Worm (Caenorhabditis elegans) whole organism, L4 larva: ENCODE data around the gene F14D7.12.
"Not testable (repeated sequence)": the region's sequence is repeated elsewhere in the genome, so short reads cannot be mapped to it uniquely, and the experiment has no call there.

Experiments
- Y48G9A.11 ChIP-seq: fragments of 200-800 bp; sonication (Bioruptor generic); IDR thresholded peaks from 2 replicates; pipeline ENCODE4 v1.3.6; 2022; ENCODE audit warnings: missing genetic modification reagents, missing genetic modification characterization, missing compliant biosample characterization
- Y5F2A.4 ChIP-seq: fragments of 200-800 bp; sonication (Bioruptor generic); optimal IDR thresholded peaks from 2 replicates; lab custom pipeline; 2018; ENCODE audit warnings: mild to moderate bottlenecking, missing genetic modification characterization, missing compliant biosample characterization
- ZK337.2 ChIP-seq: fragments of 200-800 bp; sonication (Bioruptor generic); IDR thresholded peaks from 2 replicates; pipeline ENCODE4 v1.3.6; 2022; ENCODE audit warnings: missing genetic modification reagents, missing genetic modification characterization, missing compliant biosample characterization
- aha-1 ChIP-seq: fragments of 150-350 bp; peaks from one replicate; lab custom pipeline; 2014; ENCODE audit warnings: missing biosample characterization, missing genetic modification characterization
- arid-1 ChIP-seq: fragments of 200-800 bp; sonication (Bioruptor generic); conservative IDR thresholded peaks from 2 replicates; pipeline ENCODE4 v1.3.6; 2022; ENCODE audit warnings: missing genetic modification reagents, missing genetic modification characterization, missing compliant biosample characterization
- ceh-44 ChIP-seq: fragments of 200-800 bp; sonication (Bioruptor generic); IDR thresholded peaks from 2 replicates; pipeline ENCODE4 v1.3.6; 2022; ENCODE audit warnings: missing genetic modification reagents, missing genetic modification characterization, missing compliant biosample characterization
- ceh-82 ChIP-seq: sonication (generic microtip); optimal IDR thresholded peaks from 2 replicates; lab custom pipeline; 2017; ENCODE audit warnings: missing biosample characterization, missing genetic modification characterization
- daf-19 ChIP-seq: fragments of 200-800 bp; sonication (Bioruptor generic); conservative IDR thresholded peaks from 2 replicates; pipeline ENCODE4 v1.3.6; 2022; ENCODE audit warnings: missing genetic modification characterization, missing compliant biosample characterization
- daf-8 ChIP-seq: fragments of 200-800 bp; sonication (Bioruptor generic); IDR thresholded peaks from 2 replicates; pipeline ENCODE4 v1.3.6; 2022; ENCODE audit warnings: missing genetic modification characterization, missing compliant biosample characterization
- gei-8 ChIP-seq: fragments of 200-800 bp; sonication (Bioruptor generic); optimal IDR thresholded peaks from 2 replicates; lab custom pipeline; 2018; ENCODE audit warnings: mild to moderate bottlenecking, missing genetic modification characterization, missing compliant biosample characterization
- hlh-11 ChIP-seq: fragments of 200-800 bp; sonication (Bioruptor generic); optimal IDR thresholded peaks from 2 replicates; lab custom pipeline; 2018; ENCODE audit warnings: mild to moderate bottlenecking, missing genetic modification characterization, missing compliant biosample characterization
- lim-7 ChIP-seq: fragments of 200-800 bp; sonication (Bioruptor generic); IDR thresholded peaks from 2 replicates; pipeline ENCODE4 v1.3.6; 2022; ENCODE audit warnings: missing genetic modification characterization, missing compliant biosample characterization
- lir-3 ChIP-seq: sonication (generic microtip); optimal IDR thresholded peaks from 2 replicates; lab custom pipeline; 2016; ENCODE audit warnings: mild to moderate bottlenecking, missing genetic modification characterization, missing compliant biosample characterization
- madf-9 ChIP-seq: fragments of 200-800 bp; sonication (Bioruptor generic); conservative IDR thresholded peaks from 2 replicates; pipeline ENCODE4 v1.3.6; 2022; ENCODE audit warnings: missing genetic modification reagents, missing genetic modification characterization, missing compliant biosample characterization
- mep-1 ChIP-seq: fragments of 150-350 bp; sonication (generic microtip); optimal IDR thresholded peaks from 3 replicates; lab custom pipeline; 2014; ENCODE audit warnings: missing biosample characterization, missing genetic modification characterization
- mes-2 ChIP-seq: sonication (generic microtip); optimal IDR thresholded peaks from 2 replicates; lab custom pipeline; 2016; ENCODE audit warnings: missing genotype, mild to moderate bottlenecking, missing genetic modification characterization, missing compliant biosample characterization; ENCODE audit not compliant: poor library complexity, severe bottlenecking
- mxl-2 ChIP-seq: fragments of 200-800 bp; sonication (Bioruptor generic); conservative IDR thresholded peaks from 2 replicates; pipeline ENCODE4 v1.3.6; 2022; ENCODE audit warnings: missing genetic modification reagents, missing genetic modification characterization, missing compliant biosample characterization
- nhr-102 ChIP-seq: sonication (generic microtip); optimal IDR thresholded peaks from 2 replicates; lab custom pipeline; 2016; ENCODE audit warnings: mild to moderate bottlenecking, missing genetic modification characterization, moderate library complexity, missing compliant biosample characterization
- nhr-11 ChIP-seq: fragments of 150-350 bp; optimal IDR thresholded peaks from 2 replicates; lab custom pipeline; 2014; ENCODE audit warnings: missing biosample characterization, missing genetic modification characterization
- nhr-237 ChIP-seq: sonication (generic microtip); optimal IDR thresholded peaks from 2 replicates; lab custom pipeline; 2017; ENCODE audit warnings: missing biosample characterization, missing genetic modification characterization
- nhr-25 ChIP-seq: sonication (generic microtip); optimal IDR thresholded peaks from 2 replicates; lab custom pipeline; 2017; ENCODE audit warnings: missing genetic modification characterization, mild to moderate bottlenecking, missing compliant biosample characterization, antibody characterized with exemption, moderate library complexity, borderline replicate concordance; ENCODE audit not compliant: insufficient read depth
- nhr-28 ChIP-seq: fragments of 150-350 bp; optimal IDR thresholded peaks from 2 replicates; lab custom pipeline; 2014; ENCODE audit warnings: missing biosample characterization, missing genetic modification characterization
- nhr-42 ChIP-seq: fragments of 200-800 bp; sonication (Bioruptor generic); IDR thresholded peaks from 2 replicates; pipeline ENCODE4 v1.3.6; 2022; ENCODE audit warnings: missing genetic modification characterization, missing compliant biosample characterization
- nhr-76 ChIP-seq: fragments of 150-350 bp; optimal IDR thresholded peaks from 2 replicates; lab custom pipeline; 2014; ENCODE audit warnings: missing biosample characterization, missing genetic modification characterization
- nhr-77 ChIP-seq: fragments of 150-350 bp; optimal IDR thresholded peaks from 2 replicates; lab custom pipeline; 2014; ENCODE audit warnings: missing biosample characterization, missing genetic modification characterization
- php-3 ChIP-seq: fragments of 200-800 bp; sonication (Bioruptor generic); IDR thresholded peaks from 2 replicates; pipeline ENCODE4 v1.3.6; 2022; ENCODE audit warnings: missing genetic modification reagents, missing genetic modification characterization, missing compliant biosample characterization
- pqm-1 ChIP-seq: sonication (generic microtip); optimal IDR thresholded peaks from 2 replicates; lab custom pipeline; 2017; ENCODE audit warnings: missing biosample characterization, missing genetic modification characterization
- sdz-12 ChIP-seq: fragments of 200-800 bp; sonication (Bioruptor generic); optimal IDR thresholded peaks from 2 replicates; lab custom pipeline; 2018; ENCODE audit warnings: mild to moderate bottlenecking, missing genetic modification characterization, missing compliant biosample characterization
- set-16 ChIP-seq: fragments of 200-800 bp; sonication (Bioruptor generic); IDR thresholded peaks from 2 replicates; pipeline ENCODE4 v1.3.6; 2022; ENCODE audit warnings: missing genetic modification reagents, missing genetic modification characterization, missing compliant biosample characterization
- spr-1 ChIP-seq: sonication (generic microtip); optimal IDR thresholded peaks from 2 replicates; lab custom pipeline; 2016; ENCODE audit warnings: mild to moderate bottlenecking, missing genetic modification characterization, missing compliant biosample characterization
- vab-7 ChIP-seq: fragments of 200-800 bp; sonication (Bioruptor generic); IDR thresholded peaks from 2 replicates; pipeline ENCODE4 v1.3.6; 2022; ENCODE audit warnings: missing genetic modification reagents, missing genetic modification characterization, missing compliant biosample characterization
- zfp-2 ChIP-seq: sonication (generic microtip); optimal IDR thresholded peaks from 2 replicates; lab custom pipeline; 2016; ENCODE audit warnings: mild to moderate bottlenecking, missing genetic modification characterization, missing compliant biosample characterization

The F14D7.12 gene

DNA sequence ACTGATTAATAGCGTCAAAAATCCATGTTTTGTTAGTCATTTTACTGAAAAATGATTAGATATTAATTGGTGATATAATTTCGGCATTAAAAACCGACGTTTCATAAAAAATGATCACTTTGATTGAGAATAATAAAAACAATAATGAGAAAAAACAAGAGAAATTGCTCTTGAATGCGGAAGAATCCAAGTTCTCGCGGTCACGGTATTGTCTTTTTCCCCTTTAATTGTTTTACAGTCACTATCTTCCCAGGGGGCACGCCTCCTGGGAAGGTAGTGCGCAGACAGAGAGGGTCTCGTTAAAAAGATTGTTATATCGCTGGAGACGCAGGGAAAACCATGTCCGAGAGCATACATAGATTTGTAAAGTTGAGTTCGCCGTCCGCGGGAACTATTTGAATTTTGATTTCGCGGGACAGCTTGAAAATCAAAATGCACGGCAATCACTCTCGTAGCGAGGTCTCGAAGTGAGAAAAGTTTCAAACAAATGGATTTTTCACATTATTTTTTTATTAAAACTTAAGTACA is 6.1 kb upstream of the F14D7.12 start, which contains the start of gene F14D7.2:
F14D7.2 (minus strand) TSS at position 51 of the 528 bp plus-strand sequence.
- TF ChIP-seq php-3 (GFP tag; lab: Robert Waterston, UW) (no peak), aha-1 (tag; lab: Kevin White, UChicago) (peak; percentile 4)

- TF ChIP-seq ceh-44 (GFP tag; lab: Robert Waterston, UW) (no peak), lim-7 (GFP tag; lab: Robert Waterston, UW) (no peak), hlh-11 (tag; lab: Kevin White, UChicago) (no peak), arid-1 (no peak), Y48G9A.11 (no peak), vab-7 (no peak), daf-19 (GFP tag; lab: Robert Waterston, UW) (no peak), mes-2 (tag; lab: Kevin White, UChicago) (no peak), nhr-25 (tag; lab: Kevin White, UChicago) (no peak), Y5F2A.4 (GFP tag; lab: Kevin White, UChicago) (no peak), nhr-237 (tag; lab: Kevin White, UChicago) (no peak), sdz-12 (GFP tag; lab: Kevin White, UChicago) (no peak), set-16 (GFP tag; lab: Robert Waterston, UW) (no peak), lir-3 (tag; lab: Kevin White, UChicago) (no peak), daf-8 (GFP tag; lab: Robert Waterston, UW) (no peak), mep-1 (no peak), nhr-77 (tag; lab: Kevin White, UChicago) (no peak), pqm-1 (no peak), nhr-11 (tag; lab: Kevin White, UChicago) (no peak)
Measured at ce11 chrV:14294396-14294795, 5.4 kb upstream of the F14D7.12 start, which contains the start of gene F14D7.9. TSS of gene F14D7.9 (plus strand) at chrV:14294696.

ce11 chrV:14296499-14296898 is 3.3 kb upstream of the F14D7.12 start, which contains the start of gene F14D7.3:
TSS of gene F14D7.3 (plus strand) at chrV:14296799.
- TF ChIP-seq nhr-28 (tag; lab: Kevin White, UChicago) (no peak), pqm-1 (no peak), nhr-42 (GFP tag; lab: Robert Waterston, UW) (no peak), ceh-82 (no peak), mxl-2 (no peak), nhr-102 (tag; lab: Kevin White, UChicago) (no peak)
- TF ChIP-seq, all 104 proteins: peak for 0

DNA sequence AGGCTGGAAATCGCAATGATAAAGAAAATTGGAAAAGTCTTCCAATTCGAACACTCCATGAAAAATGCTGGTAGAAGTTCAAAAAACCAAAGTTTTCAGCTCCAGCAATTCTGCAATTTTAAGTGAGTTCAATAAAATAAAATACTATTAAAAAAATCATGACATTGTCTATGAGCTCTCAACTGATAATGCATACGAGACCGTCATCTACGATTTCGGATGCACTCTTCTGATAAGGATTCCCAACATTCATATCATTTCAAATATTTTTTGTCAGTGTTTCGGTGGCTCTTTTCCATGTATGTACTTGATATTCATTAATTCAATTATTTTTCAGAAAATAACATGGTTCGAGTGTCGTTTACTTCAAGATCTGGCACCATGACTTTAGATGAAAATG is 1.3 kb downstream of the F14D7.12 start, which contains the start of gene F14D7.6:
F14D7.6 (plus strand) TSS at position 338 of the 400 bp plus-strand sequence.
- TF ChIP-seq nhr-76 (tag; lab: Kevin White, UChicago) (no peak), pqm-1 (peak; percentile 41), gei-8 (GFP tag; lab: Kevin White, UChicago) (no peak)
- TF ChIP-seq, all 104 proteins: peak for 1

DNA sequence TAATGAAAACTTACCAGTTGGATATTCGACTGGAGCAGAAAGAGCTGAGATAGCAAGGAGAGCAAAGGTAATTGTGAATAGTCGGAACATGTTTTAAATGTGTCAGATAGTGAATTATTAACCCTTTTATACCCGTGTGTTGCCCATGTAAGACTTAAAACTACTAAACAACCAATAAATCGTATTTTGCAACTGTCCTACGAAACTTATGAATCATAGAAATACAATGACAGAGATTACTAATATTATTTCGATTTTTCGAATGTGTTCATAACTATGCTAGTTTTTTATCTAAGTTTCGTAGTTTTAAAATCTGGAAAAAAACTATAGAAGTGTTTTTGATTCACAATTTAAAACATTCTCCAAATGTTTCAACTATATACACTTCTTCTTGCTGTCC is 7.0 kb downstream of the F14D7.12 start, which contains the start of gene spig-4:
spig-4 (minus strand) TSS at position 101 of the 400 bp plus-strand sequence.
- TF ChIP-seq lim-7 (GFP tag; lab: Robert Waterston, UW); ZK337.2 (GFP tag; lab: Robert Waterston, UW); spr-1: not testable (repeated sequence)

- not testable (repeated sequence) for TF ChIP-seq zfp-2 (tag; lab: Kevin White, UChicago); Y5F2A.4 (GFP tag; lab: Kevin White, UChicago); madf-9 (GFP tag; lab: Robert Waterston, UW)
Measured at ce11 chrV:14308164-14308563, 8.3 kb downstream of the F14D7.12 start, which contains the start of gene spig-5. TSS of gene spig-5 (plus strand) at chrV:14308464.
